Worm (Caenorhabditis elegans): ENCODE measurements around the gene col-83.

DNA sequence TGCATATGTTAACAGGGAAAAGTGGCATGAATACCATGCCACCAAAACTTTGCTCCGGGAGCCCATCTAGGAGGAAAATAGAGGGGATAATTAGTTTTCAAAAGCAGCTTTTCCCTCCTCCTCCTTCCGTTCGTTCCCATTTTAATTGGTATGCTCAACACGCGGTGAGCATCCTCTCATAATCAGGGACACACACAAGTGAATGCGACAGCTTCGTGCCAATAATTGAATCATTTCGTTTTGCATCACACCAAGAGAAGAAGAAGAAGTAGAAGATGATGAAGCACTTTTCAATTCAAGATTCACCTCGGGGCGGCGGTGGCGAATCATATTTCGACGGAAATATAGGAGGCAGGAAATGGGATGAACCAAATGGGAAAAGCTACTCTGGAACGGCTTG lies 42.4 kb upstream of the col-83 start:
- TF ChIP-seq jun-1 (tag; optimal IDR thresholded peaks at IDR 0.05) (no peak), lin-39 (tag; optimal IDR thresholded peaks at IDR 0.05) (no peak), aly-2 (tag; optimal IDR thresholded peaks at IDR 0.05) (no peak)

Measured in whole organism, L3 larva.